Fruit fly (Drosophila melanogaster): Measurements from ENCODE around the gene U4-U6-60K.
A peak's percentile ranks its signal among the peaks of the same experiment; 100 is the strongest.

The U4-U6-60K gene

DNA sequence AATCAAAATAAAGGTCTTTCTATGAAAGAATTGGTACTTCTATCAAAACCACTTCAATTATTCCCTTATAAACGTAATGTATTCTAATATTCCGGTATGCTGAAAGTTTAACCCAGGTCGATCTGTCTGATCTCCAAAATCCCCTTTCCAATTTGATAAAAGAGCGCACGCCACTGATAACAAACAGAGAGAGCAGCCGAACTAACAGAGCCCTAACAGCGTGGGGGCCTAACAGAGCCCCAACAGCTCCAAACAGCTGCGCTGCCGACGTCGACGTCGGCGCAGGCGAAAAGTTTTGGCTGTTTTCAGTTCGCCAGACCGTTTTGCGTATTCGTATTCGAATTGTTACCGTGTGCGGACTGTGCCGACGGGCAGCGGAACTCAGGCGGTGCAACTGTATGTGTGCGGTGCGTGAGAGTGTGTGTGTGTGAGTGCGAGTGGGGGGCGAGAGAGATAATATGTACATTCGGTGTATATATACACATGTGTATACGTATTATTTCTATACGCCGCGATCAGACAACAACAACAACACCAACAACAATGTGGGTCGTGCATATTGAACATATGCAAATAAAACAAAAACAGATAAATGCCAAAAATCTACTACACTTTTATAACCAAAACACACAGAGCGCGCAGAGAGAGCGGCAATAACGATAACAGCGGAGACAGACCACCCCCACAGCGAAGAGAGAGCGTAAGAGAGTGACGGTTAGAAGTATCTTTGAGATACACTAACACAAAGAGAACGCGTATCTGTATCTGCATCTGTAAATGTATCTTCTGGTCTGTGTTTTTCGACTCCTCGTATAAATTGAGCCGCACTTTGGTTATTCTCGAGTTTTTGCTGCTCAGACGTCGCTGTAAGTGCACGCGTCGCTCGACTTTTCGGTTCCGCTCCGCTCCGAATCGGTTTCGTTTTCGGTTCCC is 26.7 kb downstream of the U4-U6-60K start, which contains the start of gene Oatp74D (continued):
- TF ChIP-seq CG9932 (GFP tag; IDR thresholded peaks at IDR 0.05) = peak; percentile 58
- TF ChIP-seq lov (optimal IDR thresholded peaks at IDR 0.05) = no peak
- TF ChIP-seq lov (GFP tag; IDR thresholded peaks at IDR 0.05) = 0 out of 3 replicates have a peak, but pooled peaks have one; percentile 30
- TF ChIP-seq CG8290 (GFP tag; optimal IDR thresholded peaks at IDR 0.05) = no peak
- TF ChIP-seq CG8290 (tag; optimal IDR thresholded peaks at IDR 0.05) = peak; percentile 20 to 72
- TF ChIP-seq CG6654 (GFP tag; optimal IDR thresholded peaks at IDR 0.05) = no peak
- peak; percentile 56; the same call in 2 of the 3 replicates for TF ChIP-seq CG34224 (GFP tag; IDR thresholded peaks at IDR 0.05; ENCODE audit: partially characterized antibody)
- no peak for TF ChIP-seq Ssrp (tag; optimal IDR thresholded peaks at IDR 0.05)
- no peak for TF ChIP-seq ham (GFP tag; IDR thresholded peaks at IDR 0.05)
- no peak for TF ChIP-seq CG7786 (GFP tag; optimal IDR thresholded peaks at IDR 0.05)
- TF ChIP-seq CG2875 (GFP tag; optimal IDR thresholded peaks at IDR 0.05) = peak; percentile 39
- peak; percentile 27 for TF ChIP-seq NC2β (GFP tag; optimal IDR thresholded peaks at IDR 0.05)
- TF ChIP-seq Hr78 (GFP tag; optimal IDR thresholded peaks at IDR 0.05) = peak in 1 of 2 experiments; percentile 13
- no peak for TF ChIP-seq CG12942 (GFP tag; optimal IDR thresholded peaks at IDR 0.05)
- TF ChIP-seq CG15514 (GFP tag; optimal IDR thresholded peaks at IDR 0.05) = peak; percentile 29
- TF ChIP-seq knrl (GFP tag; IDR thresholded peaks at IDR 0.05; ENCODE audit: partially characterized antibody) = no peak
- no peak for TF ChIP-seq Mad (GFP tag; optimal IDR thresholded peaks at IDR 0.05)
- TF ChIP-seq ERR (GFP tag; optimal IDR thresholded peaks at IDR 0.05) = peak; percentile 8
- no peak for TF ChIP-seq peb (GFP tag; IDR thresholded peaks at IDR 0.05)
- TF ChIP-seq sr (GFP tag; IDR thresholded peaks at IDR 0.05) = peak; percentile 68
- TF ChIP-seq jing (GFP tag; optimal IDR thresholded peaks at IDR 0.05) = no peak
- peak; percentile 43; the same call in 1 of the 2 replicates for TF ChIP-seq E2f1 (GFP tag; IDR thresholded peaks at IDR 0.05)
- TF ChIP-seq ato (GFP tag; IDR thresholded peaks at IDR 0.05; ENCODE audit: partially characterized antibody) = no peak
- TF ChIP-seq CG9609 (GFP tag; optimal IDR thresholded peaks at IDR 0.05) = no peak
- TF ChIP-seq CG10209 (GFP tag; optimal IDR thresholded peaks at IDR 0.05) = peak; percentile 51
- peak; percentile 32 for TF ChIP-seq CG30403 (GFP tag; optimal IDR thresholded peaks at IDR 0.05)
- no peak for TF ChIP-seq CG11093 (GFP tag; IDR thresholded peaks at IDR 0.05)
- TF ChIP-seq CG3065 (GFP tag; optimal IDR thresholded peaks at IDR 0.05) = no peak
- TF ChIP-seq CG3281 (GFP tag; optimal IDR thresholded peaks at IDR 0.05) = peak; percentile 30
- TF ChIP-seq Fer1 (GFP tag; optimal IDR thresholded peaks at IDR 0.05) = peak; percentile 74
- peak; percentile 74 for TF ChIP-seq Asciz (GFP tag; optimal IDR thresholded peaks at IDR 0.05)
- TF ChIP-seq bowl (GFP tag; IDR thresholded peaks at IDR 0.05) = 0 out of 2 replicates have a peak, but pooled peaks have one; percentile 19
- peak; percentile 48; the same call in 2 of the 3 replicates for TF ChIP-seq row (GFP tag; IDR thresholded peaks at IDR 0.05)
- peak; percentile 43; the same call in 1 of the 2 replicates for TF ChIP-seq chm (GFP tag; IDR thresholded peaks at IDR 0.05)
- no peak for TF ChIP-seq Six4 (GFP tag; optimal IDR thresholded peaks at IDR 0.05)
- no peak for TF ChIP-seq CG15073 (GFP tag; optimal IDR thresholded peaks at IDR 0.05)
- no peak for TF ChIP-seq danr (GFP tag; IDR thresholded peaks at IDR 0.05)
- peak; percentile 64 for TF ChIP-seq yki (optimal IDR thresholded peaks at IDR 0.05)
- no peak for TF ChIP-seq tll (GFP tag; optimal IDR thresholded peaks at IDR 0.05)
- peak in 1 of 2 experiments; percentile 10 for TF ChIP-seq Hr51 (GFP tag; optimal IDR thresholded peaks at IDR 0.05)
- TF ChIP-seq sug (tag; optimal IDR thresholded peaks at IDR 0.05) = peak; percentile 87
- TF ChIP-seq usp (GFP tag; optimal IDR thresholded peaks at IDR 0.05) = no peak
- TF ChIP-seq Bteb2 (GFP tag; optimal IDR thresholded peaks at IDR 0.05) = no peak
- peak; percentile 1 for TF ChIP-seq dm (GFP tag; optimal IDR thresholded peaks at IDR 0.05)
- no peak for TF ChIP-seq bcd (GFP tag; optimal IDR thresholded peaks at IDR 0.05)
- no peak for TF ChIP-seq CG9817 (tag; optimal IDR thresholded peaks at IDR 0.05)
- TF ChIP-seq chn (GFP tag; optimal IDR thresholded peaks at IDR 0.05) = peak; percentile 3
- TF ChIP-seq CG11085 (GFP tag; IDR thresholded peaks at IDR 0.05) = no peak
- TF ChIP-seq MBD-R2 (GFP tag; IDR thresholded peaks at IDR 0.05) = peak; percentile 39; the same call in 1 of the 2 replicates
